Fruit fly (Drosophila melanogaster) whole organism, pupa: ENCODE measurements around the gene SCCRO4.

ENCODE experiments used
- CG12605 ChIP-seq: fragments of 200-800 bp; sonication (Bioruptor generic); IDR thresholded peaks from 2 replicates; pipeline ENCODE4 v1.3.6; 2022; ENCODE audit warnings: missing biosample characterization, missing genetic modification characterization
- CG15710 ChIP-seq: fragments of 200-800 bp; sonication (Bioruptor generic); optimal IDR thresholded peaks from 2 replicates; lab custom pipeline; 2018; ENCODE audit warnings: missing biosample characterization, mild to moderate bottlenecking, missing genetic modification characterization, moderate library complexity
- CG4496 ChIP-seq: fragments of 200-800 bp; sonication (Bioruptor generic); IDR thresholded peaks from 3 replicates; pipeline ENCODE4 v1.3.6; 2022; ENCODE audit warnings: missing biosample characterization, missing genetic modification characterization
- CG8159 ChIP-seq: fragments of 200-800 bp; sonication (Bioruptor generic); optimal IDR thresholded peaks from 3 replicates; lab custom pipeline; 2018; ENCODE audit warnings: missing biosample characterization, mild to moderate bottlenecking, missing genetic modification characterization, moderate library complexity
- CG8301 ChIP-seq: fragments of 200-800 bp; sonication (Bioruptor generic); optimal IDR thresholded peaks from 2 replicates; lab custom pipeline; 2018; ENCODE audit warnings: missing biosample characterization, mild to moderate bottlenecking, missing genetic modification characterization
- CG9948 ChIP-seq: fragments of 200-800 bp; sonication (Bioruptor generic); optimal IDR thresholded peaks from 2 replicates; lab custom pipeline; 2018; ENCODE audit warnings: missing biosample characterization, mild to moderate bottlenecking, missing genetic modification characterization, moderate library complexity
- D1 ChIP-seq: fragments of 200-800 bp; sonication (Bioruptor generic); optimal IDR thresholded peaks from 2 replicates; lab custom pipeline; 2018; ENCODE audit warnings: missing biosample characterization, mild to moderate bottlenecking, missing genetic modification characterization, moderate library complexity
- EcR ChIP-seq: fragments of 200-800 bp; sonication (Bioruptor generic); optimal IDR thresholded peaks from 3 replicates; lab custom pipeline; 2019; ENCODE audit warnings: missing biosample characterization, missing genetic modification characterization, mild to moderate bottlenecking, moderate library complexity, missing genetic modification reagents

DNA sequence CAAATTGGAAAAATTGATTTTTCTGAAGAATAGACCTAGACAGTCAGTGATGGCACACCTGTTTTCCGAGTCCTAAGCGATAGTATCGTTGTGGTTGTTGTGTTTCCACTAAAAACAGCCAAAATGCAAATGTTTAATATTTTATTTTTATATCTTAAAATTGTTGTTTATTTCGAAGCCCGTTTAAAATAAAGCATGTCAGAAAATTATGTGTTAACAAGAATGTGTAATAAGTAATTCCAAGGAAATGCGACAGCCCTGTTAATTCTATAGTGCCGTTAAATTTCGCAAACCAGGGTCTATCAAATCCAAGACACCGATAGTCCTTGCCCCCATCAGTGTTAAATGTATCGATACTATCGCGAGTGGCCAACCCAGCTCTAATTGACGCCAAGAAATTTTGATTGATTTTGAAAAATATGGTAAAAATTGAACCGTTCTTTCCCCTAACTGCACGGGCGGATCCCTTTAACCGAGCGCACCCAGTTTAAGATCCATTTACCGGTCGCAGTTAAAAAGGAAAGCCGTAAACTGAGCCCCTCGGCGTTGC, 2.9 kb downstream of the SCCRO4 start, which contains the start of gene Pex23:
- peak; percentile 66 for TF ChIP-seq CG15710 (tag; lab: Kevin White, UChicago)
- peak; percentile 44 for TF ChIP-seq CG9948
- TF ChIP-seq CG12605 (GFP tag; lab: Robert Waterston, UW), result peak; percentile 7; the same call in 1 of the 2 replicates
- no peak for TF ChIP-seq CG8301 (tag; lab: Kevin White, UChicago)
- no peak for TF ChIP-seq D1
- TF ChIP-seq CG4496 (GFP tag; lab: Robert Waterston, UW), result peak; percentile 83
- no peak for TF ChIP-seq EcR (GFP tag; lab: Kevin White, UChicago)
- TF ChIP-seq CG8159 (tag; lab: Kevin White, UChicago), result peak; percentile 55
